Worm (Caenorhabditis elegans): Measurements from ENCODE around the gene F28B4.1.

Gene F28B4.1

DNA sequence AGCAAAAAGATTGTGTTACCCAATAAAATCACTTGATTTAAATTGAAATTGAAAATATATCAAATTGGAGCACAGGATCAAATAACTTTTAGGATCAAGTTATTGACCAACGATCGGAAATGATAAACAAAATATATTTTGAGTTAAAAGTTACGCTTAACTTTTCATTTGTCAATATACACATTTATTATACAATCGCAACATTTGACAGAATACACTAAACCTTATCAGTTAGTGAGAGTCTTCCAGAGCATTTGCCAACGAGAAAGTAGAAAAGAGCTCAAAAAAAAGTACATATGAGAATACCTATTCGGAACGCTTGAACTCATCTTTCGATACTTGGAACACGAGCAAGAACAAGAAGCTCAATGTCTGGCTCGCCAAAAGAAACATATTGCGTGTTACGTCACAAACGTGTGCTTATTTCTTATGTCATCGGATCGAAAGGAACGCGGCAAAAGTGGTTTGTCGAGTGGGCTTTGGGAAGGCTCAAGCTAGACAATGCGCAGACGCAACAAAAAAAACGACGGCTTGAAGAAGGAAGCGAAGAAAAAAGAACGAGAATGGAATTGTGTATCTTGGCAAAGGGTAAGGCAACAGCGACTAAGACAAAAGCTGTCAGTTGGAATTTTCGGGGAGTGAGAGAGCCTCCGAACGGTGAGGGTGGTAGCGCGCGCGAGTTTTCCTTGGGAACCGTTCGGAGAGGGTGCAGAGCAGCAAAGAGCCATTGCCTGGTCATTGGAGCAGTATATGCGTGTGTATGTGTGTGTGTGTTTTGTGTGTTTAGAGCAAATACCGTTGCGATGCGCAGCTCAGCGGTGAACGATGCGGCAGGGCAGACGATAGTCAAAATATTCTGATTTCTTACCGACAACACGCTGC lies 21.7 kb downstream of the F28B4.1 start:
- TF ChIP-seq ekl-4 (GFP tag; IDR thresholded peaks at IDR 0.05), result no peak
- TF ChIP-seq zfh-2 (GFP tag; conservative IDR thresholded peaks at IDR 0.05), result peak; percentile 77
- TF ChIP-seq ceh-27 (GFP tag; optimal IDR thresholded peaks at IDR 0.05), result peak; percentile 17
- no peak for TF ChIP-seq ztf-22 (GFP tag; optimal IDR thresholded peaks at IDR 0.05)
- TF ChIP-seq ztf-6 (GFP tag; IDR thresholded peaks at IDR 0.05), result no peak
- no peak for TF ChIP-seq ztf-28 (GFP tag; IDR thresholded peaks at IDR 0.05)
- no peak for TF ChIP-seq sea-2 (GFP tag; IDR thresholded peaks at IDR 0.05)
- no peak for TF ChIP-seq F52B5.7 (tag; optimal IDR thresholded peaks at IDR 0.05)
- no peak for TF ChIP-seq pbrm-1 (GFP tag; IDR thresholded peaks at IDR 0.05)

DNA sequence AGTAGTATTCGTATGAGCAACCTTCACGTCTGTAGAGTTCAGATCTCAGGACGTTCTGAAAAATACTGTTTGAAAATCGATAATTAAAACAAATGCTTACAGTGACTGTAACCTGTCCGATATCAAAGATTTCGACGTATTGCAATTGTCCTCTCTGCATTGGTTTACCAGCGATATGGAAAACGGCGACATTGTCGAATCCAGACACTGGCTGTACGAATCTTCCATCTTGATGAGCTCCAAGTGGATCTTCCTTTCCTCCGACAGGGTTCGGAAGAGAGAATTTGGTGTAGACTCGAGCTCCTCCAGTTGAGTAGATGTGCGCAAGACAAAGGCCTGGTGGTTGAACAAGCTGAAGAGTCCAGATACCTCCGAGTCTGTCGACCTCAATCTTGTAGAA lies 23.8 kb downstream of the F28B4.1 start:
- TF ChIP-seq mes-4 (tag; optimal IDR thresholded peaks at IDR 0.05) (no peak), ceh-100 (GFP tag; IDR thresholded peaks at IDR 0.05) (no peak), nhr-120 (GFP tag; IDR thresholded peaks at IDR 0.05) (no peak), attf-3 (GFP tag; conservative IDR thresholded peaks at IDR 0.05) (no peak), tlf-1 (GFP tag; optimal IDR thresholded peaks at IDR 0.05) (no peak), lin-54 (GFP tag; optimal IDR thresholded peaks at IDR 0.05) (no peak), C17E4.6 (GFP tag; IDR thresholded peaks at IDR 0.05) (no peak), ceh-79 (tag; optimal IDR thresholded peaks at IDR 0.05) (no peak), pha-4 (tag; optimal IDR thresholded peaks at IDR 0.05) (no peak), lsl-1 (GFP tag; optimal IDR thresholded peaks at IDR 0.05) (no peak), F52B5.7 (tag; optimal IDR thresholded peaks at IDR 0.05) (no peak), F57C9.4 (tag; optimal IDR thresholded peaks at IDR 0.05) (no peak), sdz-38 (tag; optimal IDR thresholded peaks at IDR 0.05) (no peak), pbrm-1 (GFP tag; IDR thresholded peaks at IDR 0.05) (no peak), K11D2.4 (GFP tag; IDR thresholded peaks at IDR 0.05) (no peak), snpc-4 (GFP tag; optimal IDR thresholded peaks at IDR 0.05) (no peak), snpc-4 (tag; optimal IDR thresholded peaks at IDR 0.05) (no peak)

DNA sequence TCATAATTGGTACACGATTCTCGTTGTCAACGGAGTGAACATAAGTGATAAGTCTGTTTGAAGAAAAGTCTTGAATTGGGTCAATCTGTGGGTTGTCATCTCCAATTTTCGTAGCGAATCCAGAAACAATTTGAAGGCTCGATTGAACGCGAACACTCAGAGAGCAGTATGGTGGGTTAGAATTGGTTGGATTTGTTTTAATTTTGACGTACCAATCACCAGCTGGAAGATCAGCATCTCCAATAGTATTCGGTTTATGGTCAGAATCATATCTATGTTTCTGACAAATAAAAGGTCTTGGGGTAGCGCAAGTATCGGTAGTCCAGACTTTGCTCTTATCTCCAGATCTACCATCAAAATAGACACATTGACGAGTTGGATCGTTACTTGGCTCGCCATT lies 25.7 kb downstream of the F28B4.1 start:
- TF ChIP-seq chd-7 (tag; optimal IDR thresholded peaks at IDR 0.05), result no peak
- no peak for TF ChIP-seq unc-62 (GFP tag; optimal IDR thresholded peaks at IDR 0.05)
- no peak for TF ChIP-seq madf-8 (GFP tag; conservative IDR thresholded peaks at IDR 0.05)
- no peak for TF ChIP-seq pha-4 (tag; optimal IDR thresholded peaks at IDR 0.05)
- TF ChIP-seq B0336.3 (GFP tag; IDR thresholded peaks at IDR 0.05), result no peak
- no peak for TF ChIP-seq ztf-22 (GFP tag; optimal IDR thresholded peaks at IDR 0.05)
- no peak for TF ChIP-seq hrde-1 (tag; optimal IDR thresholded peaks at IDR 0.05; ENCODE audit: borderline replicate concordance)
- TF ChIP-seq lsl-1 (GFP tag; optimal IDR thresholded peaks at IDR 0.05), result no peak
- no peak for TF ChIP-seq ceh-27 (GFP tag; optimal IDR thresholded peaks at IDR 0.05)
- no peak for TF ChIP-seq C17E4.6 (GFP tag; IDR thresholded peaks at IDR 0.05)
- TF ChIP-seq F55B11.4 (tag; optimal IDR thresholded peaks at IDR 0.05; ENCODE audit: borderline replicate concordance, insufficient read depth), result no peak
- no peak for TF ChIP-seq nhr-27 (tag; optimal IDR thresholded peaks at IDR 0.05)
- TF ChIP-seq ZK185.1 (tag; optimal IDR thresholded peaks at IDR 0.05; ENCODE audit: poor library complexity, severe bottlenecking), result no peak
- TF ChIP-seq B0019.2 (GFP tag; conservative IDR thresholded peaks at IDR 0.05), result no peak
- no peak for TF ChIP-seq bed-1 (GFP tag; IDR thresholded peaks at IDR 0.05)

Measured in whole organism, young adult.